Worm (Caenorhabditis elegans): ENCODE data around the gene K12D12.4.

ce11 chrII:11830601-11831000 lies 34.9 kb downstream of the K12D12.4 start:
- TF ChIP-seq unc-30 (tag; optimal IDR thresholded peaks at IDR 0.05) (no peak), ztf-11 (tag; optimal IDR thresholded peaks at IDR 0.05) (no peak), fkh-10 (GFP tag; optimal IDR thresholded peaks at IDR 0.05) (no peak), nhr-237 (tag; optimal IDR thresholded peaks at IDR 0.05) (no peak), mdl-1 (tag; optimal IDR thresholded peaks at IDR 0.05) (peak in 1 of 2 experiments; percentile 65), lin-35 (GFP tag; optimal IDR thresholded peaks at IDR 0.05) (peak; percentile 27 to 84), zag-1 (tag; optimal IDR thresholded peaks at IDR 0.05) (no peak), fos-1 (tag; optimal IDR thresholded peaks at IDR 0.05) (no peak), nhr-76 (tag; optimal IDR thresholded peaks at IDR 0.05) (no peak), nhr-19 (GFP tag; conservative IDR thresholded peaks at IDR 0.05) (no peak), mab-9 (GFP tag; IDR thresholded peaks at IDR 0.05) (no peak), unc-62 (GFP tag; optimal IDR thresholded peaks at IDR 0.05) (no peak)

Data from whole organism, L1 larva.